Worm (Caenorhabditis elegans) whole organism, late embryonic: ENCODE data around the gene set-3.

Source experiments
- T23F11.4 ChIP-seq: fragments of 200-800 bp; sonication (Bioruptor generic); optimal IDR thresholded peaks from 2 replicates; lab custom pipeline; 2018; ENCODE audit warnings: mild to moderate bottlenecking, missing genetic modification characterization, missing compliant biosample characterization
- ama-1 ChIP-seq: fragments of 150-350 bp; optimal IDR thresholded peaks from 2 replicates; lab custom pipeline; 2014
- fkh-10 ChIP-seq: fragments of 150-350 bp; optimal IDR thresholded peaks from 2 replicates; lab custom pipeline; 2014; ENCODE audit warnings: missing biosample characterization, missing genetic modification reagents, missing genetic modification characterization
- lim-6 ChIP-seq: sonication (generic microtip); optimal IDR thresholded peaks from 2 replicates; lab custom pipeline; 2016; ENCODE audit warnings: missing genetic modification characterization, missing compliant biosample characterization
- nhr-11 ChIP-seq: fragments of 150-350 bp; optimal IDR thresholded peaks from 2 replicates; lab custom pipeline; 2014; ENCODE audit warnings: missing biosample characterization, missing genetic modification characterization
- nhr-232 ChIP-seq: sonication (generic microtip); optimal IDR thresholded peaks from 2 replicates; lab custom pipeline; 2016; ENCODE audit warnings: missing genetic modification characterization, missing compliant biosample characterization
- pqm-1 ChIP-seq: sonication (generic microtip); optimal IDR thresholded peaks from 2 replicates; lab custom pipeline; 2016; ENCODE audit warnings: missing genetic modification characterization, missing compliant biosample characterization
- sox-4 ChIP-seq: sonication (generic microtip); optimal IDR thresholded peaks from 2 replicates; lab custom pipeline; 2017; ENCODE audit warnings: mild to moderate bottlenecking, missing genetic modification characterization, inconsistent platforms, missing compliant biosample characterization
- syd-9 ChIP-seq: sonication (generic microtip); optimal IDR thresholded peaks from 2 replicates; lab custom pipeline; 2016; ENCODE audit warnings: mild to moderate bottlenecking, missing genetic modification characterization, moderate library complexity, missing compliant biosample characterization
- tbx-2 ChIP-seq: sonication (generic microtip); optimal IDR thresholded peaks from 2 replicates; lab custom pipeline; 2016; ENCODE audit warnings: missing genetic modification characterization, missing compliant biosample characterization
- unc-55 ChIP-seq: sonication (generic microtip); optimal IDR thresholded peaks from 2 replicates; lab custom pipeline; 2017; ENCODE audit warnings: missing biosample characterization, missing genetic modification reagents, missing genetic modification characterization
- unc-86 ChIP-seq: sonication (generic microtip); optimal IDR thresholded peaks from 2 replicates; lab custom pipeline; 2016; ENCODE audit warnings: missing genetic modification characterization, missing compliant biosample characterization

ce11 chrIII:9730407-9730806, 36.0 kb upstream of the set-3 start:
- TF ChIP-seq nhr-232 (tag; lab: Kevin White, UChicago) = no peak
- TF ChIP-seq syd-9 (tag; lab: Kevin White, UChicago) = no peak
- TF ChIP-seq ama-1 = no peak
- no peak for TF ChIP-seq unc-86 (tag; lab: Kevin White, UChicago)
- TF ChIP-seq fkh-10 (GFP tag; lab: Kevin White, UChicago) = no peak
- TF ChIP-seq lim-6 (tag; lab: Kevin White, UChicago) = no peak
- no peak for TF ChIP-seq unc-55 (GFP tag; lab: Kevin White, UChicago)
- no peak for TF ChIP-seq tbx-2 (tag; lab: Kevin White, UChicago)
- TF ChIP-seq sox-4 (tag; lab: Kevin White, UChicago) = no peak
- TF ChIP-seq pqm-1 = no peak
- no peak for TF ChIP-seq nhr-11 (tag; lab: Kevin White, UChicago)
- TF ChIP-seq T23F11.4 (GFP tag; lab: Kevin White, UChicago) = no peak
